Worm (Caenorhabditis elegans): Measurements from ENCODE around the gene Y7A9D.1.

DNA sequence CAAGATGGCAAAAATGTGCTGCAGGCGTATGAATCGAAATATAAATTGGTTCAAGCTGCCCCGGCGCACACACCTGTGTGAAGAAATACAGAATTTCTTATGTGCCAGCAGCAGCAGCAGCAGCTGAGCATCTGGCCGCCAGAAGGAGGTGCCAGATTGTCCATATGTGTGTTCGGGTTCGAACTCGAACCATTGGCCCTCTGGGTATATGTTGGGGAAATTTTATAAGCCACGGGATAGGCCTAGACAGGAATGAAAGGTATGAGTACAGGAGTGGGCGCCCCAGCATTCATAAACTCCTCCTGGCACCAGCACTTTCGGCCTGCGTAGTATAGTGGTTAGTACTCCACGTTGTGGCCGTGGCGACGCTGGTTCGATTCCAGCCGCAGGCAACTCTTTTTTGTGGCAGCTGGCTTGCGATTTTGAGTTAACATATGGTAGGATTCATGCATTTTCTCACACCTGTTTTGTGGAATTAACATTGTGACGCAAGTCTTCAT lies 6.2 kb upstream of the Y7A9D.1 start:
- no peak for TF ChIP-seq blmp-1 (tag; optimal IDR thresholded peaks at IDR 0.05)
- no peak for TF ChIP-seq unc-39 (tag; optimal IDR thresholded peaks at IDR 0.05)
- no peak for TF ChIP-seq ztf-11 (tag; optimal IDR thresholded peaks at IDR 0.05)
- no peak for TF ChIP-seq pha-4 (tag; optimal IDR thresholded peaks at IDR 0.05)
- peak; percentile 53 for TF ChIP-seq cnd-1 (tag; optimal IDR thresholded peaks at IDR 0.05)
